Fruit fly (Drosophila melanogaster): Measurements from ENCODE around the gene CG14257.

Gene CG14257

dm6 chr3R:27131408-27131807 lies 55.7 kb downstream of the CG14257 start (continued):
- no peak; the same call in 2 of the 3 replicates for TF ChIP-seq CG11560 (tag; IDR thresholded peaks at IDR 0.05)
- TF ChIP-seq HmgZ (tag; optimal IDR thresholded peaks at IDR 0.05) = peak; percentile 54
- TF ChIP-seq CG31365 (tag; optimal IDR thresholded peaks at IDR 0.05) = peak; percentile 19
- no peak for TF ChIP-seq CG10979 (tag; optimal IDR thresholded peaks at IDR 0.05)
- no peak for TF ChIP-seq CG1603 (tag; optimal IDR thresholded peaks at IDR 0.05)
- TF ChIP-seq CG30403 (GFP tag; optimal IDR thresholded peaks at IDR 0.05) = no peak
- no peak for TF ChIP-seq nmo (GFP tag; optimal IDR thresholded peaks at IDR 0.05)
- no peak for TF ChIP-seq CG12391 (tag; optimal IDR thresholded peaks at IDR 0.05)
- no peak for TF ChIP-seq en (GFP tag; optimal IDR thresholded peaks at IDR 0.05)
- no peak for TF ChIP-seq CG6272 (GFP tag; IDR thresholded peaks at IDR 0.05)
- TF ChIP-seq CG12299 (tag; optimal IDR thresholded peaks at IDR 0.05) = peak; percentile 8
- peak; percentile 77 for TF ChIP-seq Rfx (GFP tag; IDR thresholded peaks at IDR 0.05)
- no peak for TF ChIP-seq CG8290 (GFP tag; optimal IDR thresholded peaks at IDR 0.05)
- TF ChIP-seq CG8290 (tag; optimal IDR thresholded peaks at IDR 0.05) = peak in 1 of 2 experiments; percentile 93
- no peak for TF ChIP-seq tna (GFP tag; IDR thresholded peaks at IDR 0.05; ENCODE audit: partially characterized antibody)
- no peak for TF ChIP-seq kay (GFP tag; optimal IDR thresholded peaks at IDR 0.05)
- peak; percentile 47 for TF ChIP-seq zfh2 (GFP tag; optimal IDR thresholded peaks at IDR 0.05)
- no peak for TF ChIP-seq tgo (GFP tag; IDR thresholded peaks at IDR 0.05)
- TF ChIP-seq cad (GFP tag; optimal IDR thresholded peaks at IDR 0.05) = no peak
- no peak for TF ChIP-seq ssp (GFP tag; IDR thresholded peaks at IDR 0.05)
- no peak for TF ChIP-seq E2f2 (GFP tag; IDR thresholded peaks at IDR 0.05)
- TF ChIP-seq D19B (GFP tag; optimal IDR thresholded peaks at IDR 0.05) = no peak
- TF ChIP-seq CG10267 (tag; optimal IDR thresholded peaks at IDR 0.05) = no peak
- TF ChIP-seq bcd (GFP tag; optimal IDR thresholded peaks at IDR 0.05) = peak; percentile 35
- TF ChIP-seq CG13296 (GFP tag; optimal IDR thresholded peaks at IDR 0.05) = peak; percentile 61
- no peak for TF ChIP-seq wor (GFP tag; IDR thresholded peaks at IDR 0.05)
- no peak for TF ChIP-seq CG12744 (GFP tag; optimal IDR thresholded peaks at IDR 0.05)
- TF ChIP-seq Meics (GFP tag; optimal IDR thresholded peaks at IDR 0.05) = peak; percentile 64
- no peak for TF ChIP-seq E2f1 (GFP tag; IDR thresholded peaks at IDR 0.05)
- TF ChIP-seq bigmax (GFP tag; optimal IDR thresholded peaks at IDR 0.05) = no peak
- no peak for TF ChIP-seq sna (GFP tag; IDR thresholded peaks at IDR 0.05; ENCODE audit: partially characterized antibody)
- TF ChIP-seq insv (GFP tag; optimal IDR thresholded peaks at IDR 0.05) = no peak
- TF ChIP-seq CG9215 (GFP tag; IDR thresholded peaks at IDR 0.05) = no peak
- TF ChIP-seq Nf-YB (GFP tag; optimal IDR thresholded peaks at IDR 0.05) = no peak
- no peak for TF ChIP-seq CG34422 (GFP tag; IDR thresholded peaks at IDR 0.05)
- no peak for TF ChIP-seq CG15479 (GFP tag; optimal IDR thresholded peaks at IDR 0.05)
- no peak for TF ChIP-seq Stat92E (GFP tag; optimal IDR thresholded peaks at IDR 0.05)
- TF ChIP-seq CG3995 (GFP tag; optimal IDR thresholded peaks at IDR 0.05) = no peak
- TF ChIP-seq C15 (GFP tag; IDR thresholded peaks at IDR 0.05) = no peak; the same call in 2 of the 3 replicates
- TF ChIP-seq CG14710 (tag; optimal IDR thresholded peaks at IDR 0.05) = no peak
- peak; percentile 44; the same call in 1 of the 2 replicates for TF ChIP-seq vvl (GFP tag; IDR thresholded peaks at IDR 0.05)
- TF ChIP-seq CG10147 (GFP tag; optimal IDR thresholded peaks at IDR 0.05) = peak; percentile 51
- no peak for TF ChIP-seq CG4404 (GFP tag; IDR thresholded peaks at IDR 0.05)
- no peak for TF ChIP-seq Xbp1 (GFP tag; optimal IDR thresholded peaks at IDR 0.05)
- TF ChIP-seq Ada2b (GFP tag; IDR thresholded peaks at IDR 0.05) = no peak
- TF ChIP-seq nau (GFP tag; optimal IDR thresholded peaks at IDR 0.05) = no peak
- TF ChIP-seq prd (optimal IDR thresholded peaks at IDR 0.05) = no peak
- TF ChIP-seq prd (GFP tag; IDR thresholded peaks at IDR 0.05) = no peak
- TF ChIP-seq CG11456 (GFP tag; IDR thresholded peaks at IDR 0.05) = 0 out of 3 replicates have a peak, but pooled peaks have one; percentile 62
- TF ChIP-seq Scr (GFP tag; IDR thresholded peaks at IDR 0.05; ENCODE audit: partially characterized antibody) = no peak
- peak; percentile 64 for TF ChIP-seq CG15601 (tag; optimal IDR thresholded peaks at IDR 0.05)
- TF ChIP-seq CG4854 (GFP tag; optimal IDR thresholded peaks at IDR 0.05) = no peak

Measured in whole organism, embryonic.